Worm (Caenorhabditis elegans) whole organism, L1 larva: ENCODE results near the gene spp-31.

Source experiments
- C04F5.9 ChIP-seq: sonication (generic microtip); optimal IDR thresholded peaks from 2 replicates; lab custom pipeline; 2016; ENCODE audit warnings: missing genetic modification characterization, missing compliant biosample characterization
- C16A3.4 ChIP-seq: fragments of 150-350 bp; optimal IDR thresholded peaks from 2 replicates; lab custom pipeline; 2014; ENCODE audit warnings: missing biosample characterization, missing genetic modification characterization
- C34B4.2 ChIP-seq: sonication (generic microtip); optimal IDR thresholded peaks from 2 replicates; lab custom pipeline; 2017; ENCODE audit warnings: mild to moderate bottlenecking, missing genetic modification characterization, missing compliant biosample characterization
- alr-1 ChIP-seq: fragments of 200-800 bp; sonication (Bioruptor generic); optimal IDR thresholded peaks from 2 replicates; lab custom pipeline; 2018; ENCODE audit warnings: borderline replicate concordance, mild to moderate bottlenecking, missing genetic modification characterization, missing compliant biosample characterization
- aly-2 ChIP-seq: fragments of 150-350 bp; optimal IDR thresholded peaks from 2 replicates; lab custom pipeline; 2014; ENCODE audit warnings: missing biosample characterization, missing genetic modification characterization
- ama-1 ChIP-seq: fragments of 150-350 bp; optimal IDR thresholded peaks from 2 replicates; lab custom pipeline; 2014
- blmp-1 ChIP-seq: fragments of 150-350 bp; optimal IDR thresholded peaks from 2 replicates; lab custom pipeline; 2014; ENCODE audit warnings: missing biosample characterization, missing genetic modification characterization
- ceh-63 ChIP-seq: fragments of 200-800 bp; sonication (Bioruptor generic); optimal IDR thresholded peaks from 2 replicates; lab custom pipeline; 2018; ENCODE audit warnings: mild to moderate bottlenecking, missing genetic modification characterization, missing compliant biosample characterization
- ceh-88 ChIP-seq: fragments of 200-800 bp; sonication (Bioruptor generic); IDR thresholded peaks from 2 replicates; pipeline ENCODE4 v1.3.6; 2022; ENCODE audit warnings: missing genetic modification characterization, missing compliant biosample characterization
- ceh-90 ChIP-seq: sonication (generic microtip); optimal IDR thresholded peaks from 2 replicates; lab custom pipeline; 2016; ENCODE audit warnings: missing genetic modification characterization, missing compliant biosample characterization
- efl-1 ChIP-seq, 4 experiments: fragments of 150-350 bp; optimal IDR thresholded peaks in 3 of 4; peaks in 1 of 4; 1 replicate in 1 of 4; 2 replicates in 3 of 4; lab custom pipeline; 2014; ENCODE audit warnings: missing biosample characterization in 2 of 4, missing genetic modification characterization in 2 of 4, missing genetic modification reagents in 2 of 4
- egl-13 ChIP-seq: sonication (generic microtip); optimal IDR thresholded peaks from 2 replicates; lab custom pipeline; 2016; ENCODE audit warnings: missing genotype, missing genetic modification reagents, missing genetic modification characterization, missing compliant biosample characterization
- egl-27 ChIP-seq, 2 experiments: fragments of 150-350 bp in 1 of 2; sonication (generic microtip); optimal IDR thresholded peaks; 3 replicates each; lab custom pipeline; 2017 to 2018; ENCODE audit warnings: missing biosample characterization in 2 of 2, missing genetic modification characterization in 2 of 2, missing genetic modification reagents in 2 of 2
- elt-2 ChIP-seq: sonication (generic microtip); optimal IDR thresholded peaks from 2 replicates; lab custom pipeline; 2016; ENCODE audit warnings: missing genetic modification characterization, mild to moderate bottlenecking, inconsistent platforms, missing compliant biosample characterization, missing genetic modification reagents
- ets-5 ChIP-seq: fragments of 200-800 bp; sonication (Bioruptor generic); IDR thresholded peaks from 2 replicates; pipeline ENCODE4 v1.3.6; 2022; ENCODE audit warnings: missing genetic modification characterization, missing compliant biosample characterization
- fkh-8 ChIP-seq: sonication (generic microtip); optimal IDR thresholded peaks from 2 replicates; lab custom pipeline; 2016; ENCODE audit warnings: mild to moderate bottlenecking, missing genetic modification characterization, missing compliant biosample characterization
- fos-1 ChIP-seq: fragments of 150-350 bp; optimal IDR thresholded peaks from 2 replicates; lab custom pipeline; 2014; ENCODE audit warnings: missing biosample characterization, missing genetic modification characterization
- hlh-17 ChIP-seq: fragments of 200-800 bp; sonication (Bioruptor generic); optimal IDR thresholded peaks from 2 replicates; lab custom pipeline; 2018; ENCODE audit warnings: missing genetic modification characterization, mild to moderate bottlenecking, missing compliant biosample characterization, moderate library complexity, borderline replicate concordance
- hlh-4 ChIP-seq: sonication (generic microtip); optimal IDR thresholded peaks from 2 replicates; lab custom pipeline; 2016; ENCODE audit warnings: mild to moderate bottlenecking, missing genetic modification characterization, missing compliant biosample characterization
- hpl-2 ChIP-seq: fragments of 150-350 bp; optimal IDR thresholded peaks from 2 replicates; lab custom pipeline; 2014; ENCODE audit warnings: missing biosample characterization, missing genetic modification reagents, missing genetic modification characterization
- irx-1 ChIP-seq: sonication (generic microtip); optimal IDR thresholded peaks from 2 replicates; lab custom pipeline; 2016; ENCODE audit warnings: missing genetic modification characterization, missing compliant biosample characterization
- jun-1 ChIP-seq: fragments of 150-350 bp; optimal IDR thresholded peaks from 2 replicates; lab custom pipeline; 2014; ENCODE audit warnings: missing biosample characterization, missing genetic modification reagents, missing genetic modification characterization
- lin-35 ChIP-seq, 2 experiments: fragments of 150-350 bp; optimal IDR thresholded peaks; 2 replicates each; lab custom pipeline; 2014; ENCODE audit warnings: missing biosample characterization in 2 of 2, missing genetic modification characterization in 2 of 2, missing genetic modification reagents in 2 of 2
- lin-39 ChIP-seq: fragments of 150-350 bp; optimal IDR thresholded peaks from 2 replicates; lab custom pipeline; 2014; ENCODE audit warnings: missing biosample characterization, missing genetic modification reagents, missing genetic modification characterization
- lsy-2 ChIP-seq, 2 experiments: fragments of 150-350 bp; optimal IDR thresholded peaks; 2 replicates each; lab custom pipeline; 2014; ENCODE audit warnings: missing biosample characterization in 2 of 2, missing genetic modification characterization in 2 of 2
- mdl-1 ChIP-seq, 2 experiments: fragments of 150-350 bp; optimal IDR thresholded peaks; 2 replicates each; lab custom pipeline; 2014 to 2017; ENCODE audit warnings: missing biosample characterization in 2 of 2, missing genetic modification characterization in 2 of 2, inconsistent platforms in 1 of 2
- mef-2 ChIP-seq: fragments of 150-350 bp; optimal IDR thresholded peaks from 2 replicates; lab custom pipeline; 2014; ENCODE audit warnings: missing biosample characterization, missing genetic modification characterization
- mep-1 ChIP-seq: fragments of 150-350 bp; optimal IDR thresholded peaks from 2 replicates; lab custom pipeline; 2014; ENCODE audit warnings: missing biosample characterization, missing genetic modification characterization
- nhr-12 ChIP-seq: sonication (generic microtip); optimal IDR thresholded peaks from 2 replicates; lab custom pipeline; 2017; ENCODE audit warnings: missing biosample characterization, missing genetic modification characterization
- nhr-19 ChIP-seq: fragments of 200-800 bp; sonication (Bioruptor generic); conservative IDR thresholded peaks from 2 replicates; pipeline ENCODE4 v1.3.6; 2022; ENCODE audit warnings: missing genetic modification characterization, missing compliant biosample characterization
- nhr-28 ChIP-seq: fragments of 150-350 bp; optimal IDR thresholded peaks from 2 replicates; lab custom pipeline; 2014; ENCODE audit warnings: missing biosample characterization, missing genetic modification characterization
- nhr-71 ChIP-seq: sonication (generic microtip); optimal IDR thresholded peaks from 2 replicates; lab custom pipeline; 2016; ENCODE audit warnings: mild to moderate bottlenecking, missing genetic modification characterization, moderate library complexity, missing compliant biosample characterization
- nhr-85 ChIP-seq: sonication (generic microtip); peaks from one replicate; lab custom pipeline; 2016; ENCODE audit warnings: missing genetic modification characterization, inconsistent platforms, missing compliant biosample characterization
- nhr-90 ChIP-seq: sonication (generic microtip); optimal IDR thresholded peaks from 2 replicates; lab custom pipeline; 2016; ENCODE audit warnings: mild to moderate bottlenecking, missing genetic modification characterization, missing compliant biosample characterization; ENCODE audit not compliant: poor library complexity
- pag-3 ChIP-seq: sonication (generic microtip); optimal IDR thresholded peaks from 2 replicates; lab custom pipeline; 2017; ENCODE audit warnings: missing genetic modification characterization, mild to moderate bottlenecking, missing compliant biosample characterization, antibody characterized with exemption, borderline replicate concordance; ENCODE audit not compliant: insufficient read depth
- pqm-1 ChIP-seq: sonication (generic microtip); optimal IDR thresholded peaks from 3 replicates; lab custom pipeline; 2017; ENCODE audit warnings: missing biosample characterization, missing genetic modification characterization
- skn-1 ChIP-seq: fragments of 150-350 bp; optimal IDR thresholded peaks from 2 replicates; lab custom pipeline; 2014; ENCODE audit warnings: missing biosample characterization, missing genetic modification characterization
- snu-23 ChIP-seq: sonication (generic microtip); optimal IDR thresholded peaks from 2 replicates; lab custom pipeline; 2016; ENCODE audit warnings: missing genetic modification characterization, missing compliant biosample characterization
- sox-4 ChIP-seq: sonication (generic microtip); optimal IDR thresholded peaks from 2 replicates; lab custom pipeline; 2016; ENCODE audit warnings: missing genetic modification characterization, missing compliant biosample characterization
- sup-37 ChIP-seq: fragments of 200-800 bp; sonication (Bioruptor generic); optimal IDR thresholded peaks from 2 replicates; lab custom pipeline; 2018; ENCODE audit warnings: mild to moderate bottlenecking, missing genetic modification characterization, missing compliant biosample characterization
- swsn-7 ChIP-seq: sonication (generic microtip); optimal IDR thresholded peaks from 2 replicates; lab custom pipeline; 2016; ENCODE audit warnings: missing genetic modification characterization, missing compliant biosample characterization
- tlp-1 ChIP-seq: fragments of 150-350 bp; optimal IDR thresholded peaks from 2 replicates; lab custom pipeline; 2014; ENCODE audit warnings: missing biosample characterization, missing genetic modification characterization
- unc-30 ChIP-seq: sonication (generic microtip); optimal IDR thresholded peaks from 2 replicates; lab custom pipeline; 2017; ENCODE audit warnings: missing biosample characterization, missing genetic modification characterization
- unc-62 ChIP-seq: fragments of 150-350 bp; optimal IDR thresholded peaks from 2 replicates; lab custom pipeline; 2014; ENCODE audit warnings: missing biosample characterization, missing genetic modification reagents, missing genetic modification characterization
- unc-86 ChIP-seq: sonication (generic microtip); optimal IDR thresholded peaks from 2 replicates; lab custom pipeline; 2016; ENCODE audit warnings: missing genetic modification characterization, missing compliant biosample characterization
- zip-4 ChIP-seq: fragments of 200-800 bp; sonication (Bioruptor generic); optimal IDR thresholded peaks from 2 replicates; lab custom pipeline; 2018; ENCODE audit warnings: mild to moderate bottlenecking, missing genetic modification characterization, moderate library complexity, missing compliant biosample characterization
- ztf-11 ChIP-seq, 2 experiments: sonication (generic microtip); optimal IDR thresholded peaks; 2 replicates each; lab custom pipeline; 2016 to 2017; ENCODE audit warnings: missing genetic modification characterization in 2 of 2, missing biosample characterization in 1 of 2, missing compliant biosample characterization in 1 of 2
- ztf-4 ChIP-seq: fragments of 150-350 bp; optimal IDR thresholded peaks from 2 replicates; lab custom pipeline; 2014; ENCODE audit warnings: missing biosample characterization, missing genetic modification characterization

Gene spp-31

DNA sequence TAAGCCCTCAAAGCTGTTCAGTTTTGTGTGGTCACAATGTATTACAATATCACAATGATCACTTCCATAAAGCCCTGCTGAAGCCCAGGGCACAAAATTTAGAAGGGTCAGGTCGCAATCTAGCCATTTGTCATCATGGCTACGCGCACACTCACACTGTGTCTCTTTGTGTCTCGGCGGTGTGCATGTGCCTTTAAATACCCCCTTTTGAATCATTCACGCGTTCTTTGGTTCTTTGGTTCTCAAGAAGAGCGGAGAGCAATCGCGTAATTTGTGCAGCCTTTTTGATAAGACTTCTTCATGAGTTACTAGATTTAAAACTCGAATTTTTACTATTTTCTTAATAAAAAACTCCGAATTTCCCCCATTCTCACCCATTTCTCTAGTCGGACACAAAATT lies 48.6 kb downstream of the spp-31 start:
- TF ChIP-seq mef-2 (tag; lab: Kevin White, UChicago) (no peak), zip-4 (GFP tag; lab: Kevin White, UChicago) (no peak), C04F5.9 (tag; lab: Kevin White, UChicago) (no peak), nhr-12 (no peak), C34B4.2 (tag; lab: Kevin White, UChicago) (no peak), irx-1 (no peak), nhr-85 (tag; lab: Kevin White, UChicago) (no peak), ztf-4 (tag; lab: Kevin White, UChicago) (no peak), unc-62 (no peak), ztf-11 (tag; optimal IDR thresholded peaks at IDR 0.05; lab: Kevin White, UChicago) (no peak), egl-13 (no peak), fkh-8 (peak; percentile 53), egl-27 (tag; optimal IDR thresholded peaks at IDR 0.05; lab: Kevin White, UChicago) (no peak), C16A3.4 (tag; lab: Kevin White, UChicago) (no peak), ceh-88 (GFP tag; lab: Robert Waterston, UW) (no peak), alr-1 (tag; lab: Kevin White, UChicago) (no peak), mep-1 (no peak), fos-1 (tag; lab: Kevin White, UChicago) (no peak), blmp-1 (no peak), snu-23 (GFP tag; lab: Kevin White, UChicago) (no peak), jun-1 (tag; lab: Kevin White, UChicago) (no peak), lin-39 (tag; lab: Kevin White, UChicago) (no peak), nhr-28 (tag; lab: Kevin White, UChicago) (no peak), pag-3 (tag; lab: Kevin White, UChicago) (no peak), tlp-1 (tag; lab: Kevin White, UChicago) (no peak), skn-1 (peak; percentile 80), nhr-71 (tag; lab: Kevin White, UChicago) (peak; percentile 24), unc-30 (tag; lab: Kevin White, UChicago) (no peak), ets-5 (GFP tag; lab: Robert Waterston, UW) (no peak), sox-4 (no peak), ama-1 (no peak), hlh-4 (no peak), hlh-17 (GFP tag; lab: Kevin White, UChicago) (no peak), aly-2 (tag; lab: Kevin White, UChicago) (no peak), hpl-2 (GFP tag; lab: Kevin White, UChicago) (no peak), ceh-63 (GFP tag; lab: Kevin White, UChicago) (no peak), lin-35 (GFP tag; optimal IDR thresholded peaks at IDR 0.05; lab: Kevin White, UChicago) (peak; percentile 16 to 35), ceh-90 (no peak), sup-37 (no peak), elt-2 (tag; lab: Kevin White, UChicago) (peak; percentile 63), unc-86 (tag; lab: Kevin White, UChicago) (peak; percentile 1), swsn-7 (tag; lab: Kevin White, UChicago) (no peak), mdl-1 (tag; optimal IDR thresholded peaks at IDR 0.05; lab: Kevin White, UChicago) (peak in 1 of 2 experiments; percentile 39), efl-1 (optimal IDR thresholded peaks at IDR 0.05; lab: Kevin White, UChicago) (no peak), efl-1 (GFP tag; optimal IDR thresholded peaks at IDR 0.05 in 1 of 2; lab: Kevin White, UChicago) (peak in 1 of 2 experiments; percentile 44), nhr-19 (GFP tag; lab: Robert Waterston, UW) (peak; percentile 23), pqm-1 (tag; lab: Kevin White, UChicago) (no peak), nhr-90 (tag; lab: Kevin White, UChicago) (no peak), lsy-2 (tag; optimal IDR thresholded peaks at IDR 0.05; lab: Kevin White, UChicago) (no peak)
